Worm (Caenorhabditis elegans) whole organism, midembryonic: ENCODE results near the gene T24A6.7.
A peak's percentile ranks its signal among the peaks of the same experiment; 100 is the strongest.
"Not testable (repeated sequence)": the region's sequence is repeated elsewhere in the genome, so short reads cannot be mapped to it uniquely, and the experiment has no call there.

ENCODE experiments used
- T22C8.4 ChIP-seq: fragments of 200-800 bp; sonication (Bioruptor generic); IDR thresholded peaks from 2 replicates; pipeline ENCODE4 v1.3.6; 2022; ENCODE audit warnings: missing genetic modification characterization, missing compliant biosample characterization
- cog-1 ChIP-seq: sonication (generic microtip); optimal IDR thresholded peaks from 2 replicates; lab custom pipeline; 2016; ENCODE audit warnings: missing genetic modification characterization, missing compliant biosample characterization
- flt-1 ChIP-seq: fragments of 200-800 bp; sonication (Bioruptor generic); IDR thresholded peaks from 2 replicates; pipeline ENCODE4 v1.3.6; 2022; ENCODE audit warnings: missing genetic modification characterization, missing compliant biosample characterization
- klf-2 ChIP-seq: fragments of 200-800 bp; sonication (Bioruptor generic); conservative IDR thresholded peaks from 2 replicates; pipeline ENCODE4 v1.3.6; 2022; ENCODE audit warnings: missing genetic modification reagents, missing genetic modification characterization, missing compliant biosample characterization
- med-1 ChIP-seq: sonication (generic microtip); optimal IDR thresholded peaks from 2 replicates; lab custom pipeline; 2017; ENCODE audit warnings: missing genetic modification characterization, mild to moderate bottlenecking, missing compliant biosample characterization, antibody characterized with exemption, missing genetic modification reagents; ENCODE audit not compliant: insufficient read depth
- ref-1 ChIP-seq: fragments of 200-800 bp; sonication (Bioruptor generic); conservative IDR thresholded peaks from 2 replicates; pipeline ENCODE4 v1.3.6; 2022; ENCODE audit warnings: missing genetic modification reagents, missing genetic modification characterization, missing compliant biosample characterization
- tab-1 ChIP-seq: fragments of 200-800 bp; sonication (Bioruptor generic); IDR thresholded peaks from 2 replicates; pipeline ENCODE4 v1.3.6; 2022; ENCODE audit warnings: missing genetic modification characterization, missing compliant biosample characterization
- ztf-23 ChIP-seq: fragments of 200-800 bp; sonication (Bioruptor generic); IDR thresholded peaks from 2 replicates; pipeline ENCODE4 v1.3.6; 2022; ENCODE audit warnings: missing genetic modification reagents, missing genetic modification characterization, missing compliant biosample characterization
- ztf-29 ChIP-seq: fragments of 200-800 bp; sonication (Bioruptor generic); IDR thresholded peaks from 2 replicates; pipeline ENCODE4 v1.3.6; 2022; ENCODE audit warnings: missing genetic modification reagents, missing genetic modification characterization, missing compliant biosample characterization

T24A6.7 gene

DNA sequence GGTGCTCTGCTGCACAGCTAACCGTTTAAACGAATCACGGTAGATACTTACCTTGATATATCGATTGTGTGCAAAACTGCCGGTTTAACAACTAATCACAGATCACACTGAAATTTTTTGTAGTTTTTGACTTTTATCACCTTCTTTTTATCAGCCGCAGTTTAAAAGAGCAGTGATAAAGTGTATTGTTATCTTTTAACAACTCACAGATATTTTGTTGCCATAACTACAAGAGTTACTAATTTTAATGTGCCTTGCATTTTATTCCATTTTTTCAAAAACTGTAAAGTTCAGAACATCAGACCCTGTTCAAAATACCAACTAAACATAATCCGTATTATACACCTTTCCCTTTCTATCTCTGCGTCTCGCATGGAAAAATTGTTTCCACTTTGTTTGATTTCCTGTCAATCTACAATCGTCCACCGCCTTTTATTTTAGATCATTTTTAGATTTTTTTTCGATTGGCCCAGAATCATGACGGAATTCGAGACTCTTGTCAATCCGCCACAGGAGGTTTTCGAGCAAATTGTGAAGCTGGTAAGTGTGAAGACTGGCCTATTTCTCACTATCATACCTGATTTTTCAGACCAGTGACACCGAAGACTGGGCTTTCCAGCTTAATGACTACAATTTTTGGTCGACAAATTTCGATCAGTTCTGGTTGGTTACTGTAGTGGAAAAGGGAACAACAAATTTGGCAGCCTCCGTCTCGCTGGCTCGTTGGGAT is 27.8 kb downstream of the T24A6.7 start, which contains the start of gene T24A6.20:
Gene T24A6.20, plus strand, starts transcription at position 395 of the 730 bp plus-strand sequence.
- no peak for TF ChIP-seq tab-1 (GFP tag; lab: Robert Waterston, UW)

DNA sequence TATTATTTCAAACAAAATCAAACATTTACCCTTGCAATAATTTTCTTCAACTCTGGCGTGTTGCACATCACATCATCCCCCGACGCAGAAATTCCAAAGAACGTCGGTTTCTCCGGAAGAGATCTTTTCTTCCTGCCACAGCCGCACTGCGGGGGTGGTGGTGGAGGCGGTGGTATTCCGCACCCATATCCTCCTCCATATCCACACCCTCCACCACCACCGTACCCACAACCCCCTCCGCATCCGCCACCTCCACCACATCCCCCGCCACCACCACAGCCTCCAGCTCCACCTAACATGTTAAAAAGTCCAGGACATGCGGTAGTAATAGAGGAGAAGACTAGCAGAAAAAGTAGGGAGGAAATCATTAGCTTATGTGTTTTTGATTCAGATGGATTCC is 29.8 kb downstream of the T24A6.7 start, which contains the start of gene grl-29:
Gene grl-29, minus strand, starts transcription at position 368 of the 400 bp plus-strand sequence.
- no peak for TF ChIP-seq med-1 (GFP tag; lab: Kevin White, UChicago)
- TF ChIP-seq ref-1 (GFP tag; lab: Robert Waterston, UW), result no peak
- no peak for TF ChIP-seq tab-1 (GFP tag; lab: Robert Waterston, UW)
- no peak for TF ChIP-seq ztf-29 (GFP tag; lab: Robert Waterston, UW)
- 0 out of 2 replicates have a peak, but pooled peaks have one; percentile 19 for TF ChIP-seq ztf-23 (GFP tag; lab: Robert Waterston, UW)

DNA sequence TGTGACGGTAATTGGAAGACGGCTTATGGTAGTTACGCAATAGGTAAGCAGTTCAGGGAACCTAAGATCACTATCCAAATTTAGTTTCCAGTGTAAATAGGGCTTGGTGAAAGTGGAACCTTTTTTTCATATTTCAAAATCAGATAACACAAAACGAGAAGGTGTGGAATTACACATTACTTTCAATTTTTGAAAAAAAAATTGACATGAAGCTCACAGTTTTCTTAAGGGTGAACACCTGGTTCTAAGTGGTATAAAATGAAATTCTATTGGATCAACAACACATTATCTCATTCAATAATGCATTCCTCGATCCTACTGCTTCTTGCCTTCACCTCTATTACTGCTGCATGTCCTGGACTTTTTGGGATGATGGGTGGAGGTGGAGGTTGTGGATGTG is 30.9 kb downstream of the T24A6.7 start, which contains the start of gene grl-30:
Gene grl-30, plus strand, starts transcription at position 301 of the 400 bp plus-strand sequence.
- TF ChIP-seq cog-1 (tag; lab: Kevin White, UChicago) (no peak), flt-1 (no peak), med-1 (GFP tag; lab: Kevin White, UChicago) (no peak), tab-1 (GFP tag; lab: Robert Waterston, UW) (no peak), ztf-23 (GFP tag; lab: Robert Waterston, UW) (no peak)

DNA sequence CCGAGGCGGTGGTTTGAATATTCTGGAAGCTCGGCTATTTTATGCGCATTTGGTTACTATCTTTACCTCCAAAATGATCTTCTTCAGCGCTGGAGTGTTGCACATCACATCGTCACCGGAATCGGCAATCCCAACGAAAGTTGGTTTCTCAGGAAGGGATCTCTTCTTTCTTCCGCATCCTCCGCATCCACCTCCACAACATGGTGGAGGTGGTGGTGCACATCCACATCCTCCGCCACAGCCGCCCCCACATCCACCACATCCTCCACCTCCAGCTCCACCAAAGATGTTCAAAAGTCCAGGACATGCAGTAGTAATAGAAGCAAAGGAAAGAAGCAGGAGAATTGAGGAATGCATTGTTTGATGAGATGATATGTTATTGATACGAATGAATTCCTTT is 32.4 kb downstream of the T24A6.7 start, which contains the start of gene grl-31:
Gene grl-31, minus strand, starts transcription at position 357 of the 400 bp plus-strand sequence.
- TF ChIP-seq med-1 (GFP tag; lab: Kevin White, UChicago) (no peak), ref-1 (GFP tag; lab: Robert Waterston, UW) (no peak), cog-1 (tag; lab: Kevin White, UChicago) (no peak), ztf-29 (GFP tag; lab: Robert Waterston, UW) (no peak), klf-2 (GFP tag; lab: Robert Waterston, UW) (no peak), flt-1 (no peak), ztf-23 (GFP tag; lab: Robert Waterston, UW) (no peak), tab-1 (GFP tag; lab: Robert Waterston, UW) (no peak), T22C8.4 (GFP tag; lab: Robert Waterston, UW) (no peak)

DNA sequence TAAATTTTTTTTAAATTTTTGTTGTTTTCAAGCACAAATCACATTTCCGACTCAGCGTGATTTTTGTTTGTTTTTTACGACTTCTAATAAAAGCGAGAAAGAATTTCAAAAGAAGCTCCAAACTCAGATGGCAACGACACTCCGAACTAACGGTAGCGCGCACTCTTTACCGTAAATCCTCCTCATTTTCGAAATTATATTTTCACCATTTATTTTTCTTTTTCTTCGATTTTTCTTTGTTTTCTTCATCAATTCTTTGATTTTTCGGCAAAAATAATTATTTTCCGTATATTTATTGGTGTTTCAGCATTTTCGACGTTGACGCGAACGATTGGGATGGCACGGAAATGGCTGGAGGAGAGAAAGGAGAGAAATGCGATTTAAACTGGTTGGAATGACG is 33.7 kb downstream of the T24A6.7 start, which contains the start of gene T24A6.1:
Gene T24A6.1, plus strand, starts transcription at position 301 of the 400 bp plus-strand sequence.
- not testable (repeated sequence) for TF ChIP-seq ztf-29 (GFP tag; lab: Robert Waterston, UW); ztf-23 (GFP tag; lab: Robert Waterston, UW); med-1 (GFP tag; lab: Kevin White, UChicago)

DNA sequence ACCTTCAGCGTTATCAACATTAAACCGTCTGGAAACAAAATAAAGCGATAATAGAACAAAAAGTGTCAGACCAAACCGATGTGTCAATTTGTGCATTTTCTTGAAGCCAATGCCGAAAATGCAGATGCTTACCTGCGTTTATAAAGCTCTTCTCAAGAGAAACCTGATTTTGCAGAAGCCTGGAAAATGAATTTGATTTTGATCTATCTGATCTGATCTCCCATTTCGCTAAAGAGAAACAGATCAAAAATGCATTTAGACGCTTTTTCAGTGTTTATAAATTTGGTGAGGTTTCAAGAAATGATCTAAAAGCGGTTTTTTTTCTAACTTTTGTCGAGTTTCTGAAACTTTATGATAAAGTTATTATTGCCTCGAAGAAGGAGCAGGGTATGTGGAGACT is 37.8 kb downstream of the T24A6.7 start, which contains the start of gene T24A6.16:
Gene T24A6.16, minus strand, starts transcription at position 101 of the 400 bp plus-strand sequence.
- TF ChIP-seq ztf-29, klf-2, tab-1 (GFP tag; lab: Robert Waterston, UW): not testable (repeated sequence)

DNA sequence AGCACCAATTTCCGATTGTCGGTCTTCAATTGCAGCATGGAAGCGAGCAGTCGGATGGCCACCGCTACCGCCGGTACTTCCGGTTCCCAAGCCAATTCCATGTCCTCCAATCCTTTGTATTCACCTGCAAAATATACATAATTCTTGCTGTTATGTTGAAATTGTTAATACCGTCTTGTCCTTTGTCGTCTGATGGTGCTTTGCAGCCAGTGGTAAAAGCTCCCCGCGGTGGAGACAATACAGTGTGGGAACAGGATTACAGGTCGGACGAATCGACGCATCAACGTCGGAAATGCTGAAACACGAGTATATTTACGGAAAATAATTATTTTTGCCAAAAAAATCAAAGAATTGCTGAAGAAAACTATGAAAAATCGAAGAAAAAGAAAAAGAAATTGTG is 39.3 kb downstream of the T24A6.7 start, which contains the start of gene T24A6.17:
Gene T24A6.17, minus strand, starts transcription at position 101 of the 400 bp plus-strand sequence.
- not testable (repeated sequence) for TF ChIP-seq ref-1 (GFP tag; lab: Robert Waterston, UW); ztf-29 (GFP tag; lab: Robert Waterston, UW); cog-1 (tag; lab: Kevin White, UChicago)

DNA sequence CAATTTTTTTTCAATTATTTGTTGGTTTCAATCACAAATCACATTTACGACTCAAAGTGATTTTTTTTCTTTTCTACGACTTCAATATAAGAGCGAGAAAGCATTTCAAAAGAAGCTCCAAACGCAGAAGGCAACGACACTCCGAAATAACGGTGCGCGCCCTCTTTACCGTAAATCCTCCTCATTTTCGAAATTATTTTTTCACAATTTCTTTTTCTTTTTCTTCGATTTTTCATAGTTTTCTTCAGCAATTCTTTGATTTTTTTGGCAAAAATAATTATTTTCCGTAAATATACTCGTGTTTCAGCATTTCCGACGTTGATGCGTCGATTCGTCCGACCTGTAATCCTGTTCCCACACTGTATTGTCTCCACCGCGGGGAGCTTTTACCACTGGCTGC is 45.6 kb downstream of the T24A6.7 start, which contains the start of gene F40C5.2:
Gene F40C5.2, plus strand, starts transcription at position 301 of the 400 bp plus-strand sequence.
- TF ChIP-seq cog-1 (tag; lab: Kevin White, UChicago); ztf-29 (GFP tag; lab: Robert Waterston, UW); ztf-23 (GFP tag; lab: Robert Waterston, UW): not testable (repeated sequence)

DNA sequence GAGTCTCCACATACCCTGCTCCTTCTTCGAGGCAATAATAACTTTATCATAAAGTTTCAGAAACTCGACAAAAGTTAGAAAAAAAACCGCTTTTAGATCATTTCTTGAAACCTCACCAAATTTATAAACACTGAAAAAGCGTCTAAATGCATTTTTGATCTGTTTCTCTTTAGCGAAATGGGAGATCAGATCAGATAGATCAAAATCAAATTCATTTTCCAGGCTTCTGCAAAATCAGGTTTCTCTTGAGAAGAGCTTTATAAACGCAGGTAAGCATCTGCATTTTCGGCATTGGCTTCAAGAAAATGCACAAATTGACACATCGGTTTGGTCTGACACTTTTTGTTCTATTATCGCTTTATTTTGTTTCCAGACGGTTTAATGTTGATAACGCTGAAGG is 47.3 kb downstream of the T24A6.7 start, which contains the start of gene F40C5.1:
Gene F40C5.1, plus strand, starts transcription at position 301 of the 400 bp plus-strand sequence.
- TF ChIP-seq tab-1, T22C8.4, ztf-29 (GFP tag; lab: Robert Waterston, UW): not testable (repeated sequence)

DNA sequence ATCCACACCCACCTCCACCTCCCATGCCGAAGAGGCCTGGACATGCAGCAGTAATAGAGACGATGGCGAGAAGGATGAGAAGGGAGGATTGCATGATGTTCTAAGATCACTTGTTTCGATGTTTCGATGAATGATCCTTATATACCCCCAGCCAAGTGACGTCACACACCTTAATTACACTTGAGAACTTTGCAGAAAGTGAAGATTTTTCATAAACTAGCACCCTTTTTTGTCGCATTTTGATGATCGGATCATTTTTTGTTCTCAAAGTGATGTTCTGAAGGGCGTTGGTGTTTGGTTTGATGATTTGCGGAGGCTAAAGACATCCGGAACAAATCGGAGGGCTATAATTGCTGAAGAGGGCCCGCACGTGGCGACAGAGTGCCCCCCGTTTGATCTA is 50.7 kb downstream of the T24A6.7 start, which contains the start of gene grl-27:
Gene grl-27, minus strand, starts transcription at position 101 of the 400 bp plus-strand sequence.
- no peak for TF ChIP-seq flt-1
- no peak for TF ChIP-seq ztf-29 (GFP tag; lab: Robert Waterston, UW)
- no peak for TF ChIP-seq cog-1 (tag; lab: Kevin White, UChicago)
- TF ChIP-seq ztf-23 (GFP tag; lab: Robert Waterston, UW), result no peak
- TF ChIP-seq tab-1 (GFP tag; lab: Robert Waterston, UW), result no peak
- TF ChIP-seq T22C8.4 (GFP tag; lab: Robert Waterston, UW), result no peak
- no peak for TF ChIP-seq med-1 (GFP tag; lab: Kevin White, UChicago)
